Fruit fly (Drosophila melanogaster) whole organism, adult: Measurements from ENCODE around the gene how.

Experiments
- CG11617 ChIP-seq: fragments of 200-800 bp; sonication (Bioruptor generic); optimal IDR thresholded peaks from 2 replicates; lab custom pipeline; 2017; ENCODE audit warnings: mild to moderate bottlenecking, missing biosample characterization, missing genetic modification reagents, missing genetic modification characterization
- CG12768 ChIP-seq: fragments of 200-800 bp; sonication (Bioruptor generic); optimal IDR thresholded peaks from 2 replicates; lab custom pipeline; 2017; ENCODE audit warnings: missing biosample characterization, missing genetic modification characterization, mild to moderate bottlenecking, moderate library complexity, missing genetic modification reagents
- CG14711 ChIP-seq: fragments of 200-800 bp; sonication (Bioruptor generic); optimal IDR thresholded peaks from 2 replicates; lab custom pipeline; 2018; ENCODE audit warnings: missing biosample characterization, mild to moderate bottlenecking, missing genetic modification characterization, moderate library complexity
- CG1620 ChIP-seq: fragments of 200-800 bp; sonication (Bioruptor generic); optimal IDR thresholded peaks from 2 replicates; lab custom pipeline; 2016; ENCODE audit warnings: missing biosample characterization, missing genetic modification characterization
- CG33017 ChIP-seq: fragments of 200-800 bp; sonication (Bioruptor generic); optimal IDR thresholded peaks from 2 replicates; lab custom pipeline; 2018; ENCODE audit warnings: missing biosample characterization, mild to moderate bottlenecking, missing genetic modification characterization, moderate library complexity
- CG5204 ChIP-seq: fragments of 200-800 bp; sonication (Bioruptor generic); optimal IDR thresholded peaks from 2 replicates; lab custom pipeline; 2016; ENCODE audit warnings: missing biosample characterization, missing genetic modification characterization
- CG7045 ChIP-seq: fragments of 200-800 bp; sonication (Bioruptor generic); optimal IDR thresholded peaks from 2 replicates; lab custom pipeline; 2017; ENCODE audit warnings: missing biosample characterization, mild to moderate bottlenecking, missing genetic modification characterization
- CG7101 ChIP-seq: fragments of 200-800 bp; sonication (Bioruptor generic); optimal IDR thresholded peaks from 2 replicates; lab custom pipeline; 2018; ENCODE audit warnings: missing biosample characterization, mild to moderate bottlenecking, missing genetic modification characterization, moderate library complexity
- Clk ChIP-seq: fragments of 200-800 bp; sonication (Bioruptor generic); optimal IDR thresholded peaks from 2 replicates; lab custom pipeline; 2017; ENCODE audit warnings: missing biosample characterization, missing genetic modification characterization
- Crg-1 ChIP-seq: fragments of 200-800 bp; sonication (Bioruptor generic); optimal IDR thresholded peaks from 2 replicates; lab custom pipeline; 2016; ENCODE audit warnings: missing biosample characterization, missing genetic modification characterization
- Hr96 ChIP-seq: fragments of 200-800 bp; sonication (Bioruptor generic); optimal IDR thresholded peaks from 2 replicates; lab custom pipeline; 2016; ENCODE audit warnings: missing biosample characterization, missing genetic modification characterization
- Mnt ChIP-seq: fragments of 200-800 bp; sonication (Bioruptor generic); optimal IDR thresholded peaks from 2 replicates; lab custom pipeline; 2016; ENCODE audit warnings: missing biosample characterization, mild to moderate bottlenecking, missing genetic modification characterization
- bab1 ChIP-seq: fragments of 200-800 bp; sonication (Bioruptor generic); optimal IDR thresholded peaks from 3 replicates; lab custom pipeline; 2019; ENCODE audit warnings: missing biosample characterization, mild to moderate bottlenecking, missing genetic modification characterization, moderate library complexity
- cic ChIP-seq: fragments of 200-800 bp; sonication (Bioruptor generic); optimal IDR thresholded peaks from 2 replicates; lab custom pipeline; 2017; ENCODE audit warnings: missing biosample characterization, mild to moderate bottlenecking, missing genetic modification characterization, moderate library complexity
- cnc ChIP-seq, 2 experiments: fragments of >200 bp; optimal IDR thresholded peaks; 2 replicates each; lab custom pipeline; 2017
- kay ChIP-seq: fragments of 200-800 bp; sonication (Bioruptor generic); peaks from one replicate; lab custom pipeline; 2016; ENCODE audit warnings: missing biosample characterization, missing genetic modification characterization, borderline replicate concordance
- ovo ChIP-seq: fragments of 200-800 bp; sonication (Bioruptor generic); optimal IDR thresholded peaks from 2 replicates; lab custom pipeline; 2016; ENCODE audit warnings: missing biosample characterization, missing genetic modification characterization
- pad ChIP-seq: fragments of 200-800 bp; sonication (Bioruptor generic); optimal IDR thresholded peaks from 3 replicates; lab custom pipeline; 2017; ENCODE audit warnings: missing biosample characterization, missing genetic modification characterization, mild to moderate bottlenecking, moderate library complexity, missing genetic modification reagents
- tj ChIP-seq: fragments of 200-800 bp; sonication (Bioruptor generic); optimal IDR thresholded peaks from 3 replicates; lab custom pipeline; 2017; ENCODE audit warnings: missing biosample characterization, mild to moderate bottlenecking, missing genetic modification characterization, moderate library complexity
- toe ChIP-seq: fragments of 200-800 bp; sonication (Bioruptor generic); optimal IDR thresholded peaks from 2 replicates; lab custom pipeline; 2016; ENCODE audit warnings: missing biosample characterization, missing genetic modification characterization

The how gene

DNA sequence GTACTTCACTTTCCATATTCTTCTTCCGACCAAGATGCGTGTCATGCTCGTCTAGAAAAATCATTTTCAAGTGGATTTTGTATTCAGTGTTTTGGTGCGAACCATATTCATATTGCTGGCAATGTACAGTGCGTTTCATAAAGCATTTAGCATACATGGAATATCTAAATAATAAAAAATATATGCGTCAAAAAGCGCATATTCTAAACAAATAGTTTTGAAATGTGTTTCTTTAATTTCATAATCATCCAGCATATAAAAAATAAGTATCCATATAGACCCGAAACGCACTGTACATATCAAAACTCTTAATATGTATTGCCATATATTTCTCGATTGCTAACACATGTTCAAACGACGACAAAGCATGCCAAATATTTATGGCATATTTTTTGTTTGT is 79.2 kb downstream of the how start:
- TF ChIP-seq CG7045 (GFP tag; lab: Kevin White, UChicago) (no peak), CG5204 (GFP tag; lab: Kevin White, UChicago) (no peak), kay (GFP tag; lab: Kevin White, UChicago) (no peak), CG12768 (no peak), CG7101 (tag; lab: Kevin White, UChicago) (no peak), Clk (GFP tag; lab: Kevin White, UChicago) (no peak), CG1620 (GFP tag; lab: Kevin White, UChicago) (no peak), CG33017 (tag; lab: Kevin White, UChicago) (no peak), cnc (optimal IDR thresholded peaks at IDR 0.05; lab: Kevin White, UChicago) (no peak), CG11617 (GFP tag; lab: Kevin White, UChicago) (no peak)

DNA sequence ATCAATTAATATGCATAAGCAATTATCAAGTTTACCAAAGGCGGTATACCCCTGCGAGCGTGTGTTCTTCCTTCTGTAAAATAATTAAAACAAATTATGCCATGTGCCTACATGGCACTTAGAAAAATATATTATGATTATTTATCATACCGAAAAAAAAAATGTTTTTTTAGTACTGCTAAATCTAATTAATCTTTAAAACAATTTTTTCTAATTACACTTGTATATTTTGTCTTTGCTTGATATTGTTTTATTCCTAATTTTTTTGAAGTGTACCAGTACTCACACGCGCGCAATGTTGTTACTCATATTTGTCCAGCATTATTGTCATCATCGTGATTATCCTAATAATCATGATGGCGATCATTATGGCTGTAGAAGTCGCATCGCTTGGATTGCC is 81.4 kb downstream of the how start:
- TF ChIP-seq Clk (GFP tag; lab: Kevin White, UChicago) (no peak), toe (GFP tag; lab: Kevin White, UChicago) (no peak), CG5204 (GFP tag; lab: Kevin White, UChicago) (no peak), CG33017 (tag; lab: Kevin White, UChicago) (no peak), CG11617 (GFP tag; lab: Kevin White, UChicago) (no peak), CG12768 (no peak), cnc (optimal IDR thresholded peaks at IDR 0.05; lab: Kevin White, UChicago) (no peak), CG1620 (GFP tag; lab: Kevin White, UChicago) (no peak), kay (GFP tag; lab: Kevin White, UChicago) (no peak), cic (no peak), Hr96 (GFP tag; lab: Kevin White, UChicago) (no peak), tj (GFP tag; lab: Kevin White, UChicago) (no peak), Mnt (GFP tag; lab: Kevin White, UChicago) (no peak), ovo (no peak), CG14711 (tag; lab: Kevin White, UChicago) (no peak), CG7045 (GFP tag; lab: Kevin White, UChicago) (no peak), bab1 (no peak), CG7101 (tag; lab: Kevin White, UChicago) (no peak), pad (GFP tag; lab: Kevin White, UChicago) (no peak), Crg-1 (no peak)

dm6 chr3R:22124863-22125262 is 82.9 kb downstream of the how start:
- TF ChIP-seq CG5204 (GFP tag; lab: Kevin White, UChicago), result no peak
- no peak for TF ChIP-seq tj (GFP tag; lab: Kevin White, UChicago)
- TF ChIP-seq Crg-1, result no peak
- TF ChIP-seq kay (GFP tag; lab: Kevin White, UChicago), result peak; percentile 10
- TF ChIP-seq CG12768, result no peak
- no peak for TF ChIP-seq cnc (optimal IDR thresholded peaks at IDR 0.05; lab: Kevin White, UChicago)
- no peak for TF ChIP-seq CG7045 (GFP tag; lab: Kevin White, UChicago)
